Fruit fly (Drosophila melanogaster) whole organism, prepupa: ENCODE measurements around the gene CG5608.

ENCODE experiments used
- Blimp-1 ChIP-seq: fragments of 200-800 bp; sonication (Bioruptor generic); optimal IDR thresholded peaks from 3 replicates; lab custom pipeline; 2017; ENCODE audit warnings: missing biosample characterization, missing genetic modification characterization, mild to moderate bottlenecking, moderate library complexity, missing genetic modification reagents
- CG1621 ChIP-seq: fragments of 200-800 bp; sonication (Bioruptor generic); optimal IDR thresholded peaks from 3 replicates; lab custom pipeline; 2018; ENCODE audit warnings: missing biosample characterization, mild to moderate bottlenecking, missing genetic modification characterization
- CG32006 ChIP-seq: fragments of 200-800 bp; sonication (Bioruptor generic); optimal IDR thresholded peaks from 3 replicates; lab custom pipeline; 2017; ENCODE audit warnings: missing biosample characterization, mild to moderate bottlenecking, missing genetic modification characterization
- CG6808 ChIP-seq: fragments of 200-800 bp; sonication (Bioruptor generic); optimal IDR thresholded peaks from 3 replicates; lab custom pipeline; 2017; ENCODE audit warnings: missing biosample characterization, missing genetic modification characterization, mild to moderate bottlenecking, moderate library complexity, missing genetic modification reagents
- CG6854 ChIP-seq: fragments of 200-800 bp; sonication (Bioruptor generic); optimal IDR thresholded peaks from 2 replicates; lab custom pipeline; 2017; ENCODE audit warnings: missing biosample characterization, mild to moderate bottlenecking, missing genetic modification characterization
- Eip78C ChIP-seq: fragments of 200-800 bp; sonication (Bioruptor generic); peaks from one replicate; lab custom pipeline; 2016; ENCODE audit warnings: missing biosample characterization, missing genetic modification characterization
- Ets96B ChIP-seq: fragments of 200-800 bp; optimal IDR thresholded peaks from 2 replicates; lab custom pipeline; 2019; ENCODE audit warnings: missing biosample characterization, mild to moderate bottlenecking, missing genetic modification characterization, moderate library complexity
- Gug ChIP-seq: fragments of 200-800 bp; sonication (Bioruptor generic); IDR thresholded peaks from 2 replicates; pipeline ENCODE4 v1.3.6; 2022; ENCODE audit warnings: missing biosample characterization, missing genetic modification characterization
- Lpt ChIP-seq: fragments of 200-800 bp; sonication (Bioruptor generic); optimal IDR thresholded peaks from 3 replicates; lab custom pipeline; 2016; ENCODE audit warnings: missing biosample characterization, missing genetic modification characterization
- Sox102F ChIP-seq: fragments of 200-800 bp; sonication (Bioruptor generic); optimal IDR thresholded peaks from 2 replicates; lab custom pipeline; 2016; ENCODE audit warnings: missing biosample characterization, mild to moderate bottlenecking, missing genetic modification characterization
- cyc ChIP-seq: fragments of 200-800 bp; sonication (Bioruptor generic); optimal IDR thresholded peaks from 3 replicates; lab custom pipeline; 2016; ENCODE audit warnings: missing biosample characterization, missing genetic modification characterization
- esn ChIP-seq: fragments of 200-800 bp; sonication (Bioruptor generic); optimal IDR thresholded peaks from 2 replicates; lab custom pipeline; 2016; ENCODE audit warnings: missing biosample characterization, mild to moderate bottlenecking, missing genetic modification characterization, moderate library complexity
- fd85E ChIP-seq: fragments of 200-800 bp; sonication (Bioruptor generic); optimal IDR thresholded peaks from 3 replicates; lab custom pipeline; 2016; ENCODE audit warnings: missing biosample characterization, missing genetic modification characterization

DNA sequence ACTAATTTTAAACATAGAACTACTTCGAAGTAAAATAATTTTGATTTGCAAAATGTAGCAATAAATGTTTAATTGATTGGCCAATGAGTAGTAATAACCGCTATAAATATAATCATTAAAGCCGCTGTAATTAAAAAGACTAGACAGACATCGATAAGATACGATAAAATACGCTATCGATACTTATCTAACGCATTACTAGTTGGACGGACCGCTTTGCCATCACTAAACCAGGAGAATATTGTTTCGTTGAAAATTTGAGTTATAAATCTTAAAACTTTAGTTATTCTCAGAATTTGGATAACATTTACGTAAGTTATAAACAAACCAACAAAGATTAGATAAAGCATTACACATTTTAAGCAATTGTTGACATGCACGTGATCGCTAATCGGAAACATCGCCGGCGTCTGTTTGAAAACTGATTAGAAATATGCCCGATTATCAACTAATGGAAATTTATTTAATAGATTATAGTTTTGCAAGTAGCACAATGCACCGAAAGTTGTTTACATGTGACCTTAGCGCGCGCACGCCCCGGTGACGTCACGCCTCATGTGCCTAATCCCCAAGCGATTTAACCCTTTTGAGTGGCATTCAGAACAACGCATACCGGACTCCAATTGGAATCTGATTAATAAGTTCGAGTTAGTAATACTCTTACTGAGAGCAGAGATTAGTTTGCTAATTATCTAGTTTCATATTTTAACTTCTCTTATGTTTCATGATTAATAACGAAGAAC, 25.5 kb downstream of the CG5608 start, which contains the start of gene Desat1:
- no peak for TF ChIP-seq CG6808 (GFP tag; lab: Kevin White, UChicago)
- TF ChIP-seq Ets96B (tag; lab: Kevin White, UChicago) = no peak
- TF ChIP-seq CG32006 (GFP tag; lab: Kevin White, UChicago) = no peak
- TF ChIP-seq Blimp-1 (GFP tag; lab: Kevin White, UChicago) = no peak
- TF ChIP-seq Sox102F (GFP tag; lab: Kevin White, UChicago) = no peak
- no peak for TF ChIP-seq Lpt (GFP tag; lab: Kevin White, UChicago)
- TF ChIP-seq Gug = no peak
- TF ChIP-seq esn (GFP tag; lab: Kevin White, UChicago) = peak; percentile 43
- no peak for TF ChIP-seq cyc (GFP tag; lab: Kevin White, UChicago)
- TF ChIP-seq Eip78C (GFP tag; lab: Kevin White, UChicago) = peak; percentile 66
- no peak for TF ChIP-seq fd85E (GFP tag; lab: Kevin White, UChicago)
- TF ChIP-seq CG6854 (GFP tag; lab: Kevin White, UChicago) = no peak
- no peak for TF ChIP-seq CG1621 (tag; lab: Kevin White, UChicago)
